Fruit fly (Drosophila melanogaster) Kc167 (cell line): ENCODE measurements around the gene Esp.

Experiments used
- h ChIP-seq: fragments of >200 bp; optimal IDR thresholded peaks from 3 replicates; lab custom pipeline; 2018; ENCODE audit warnings: missing external identifiers
- ttk ChIP-seq: sonication (Bioruptor generic); optimal IDR thresholded peaks from 2 replicates; lab custom pipeline; 2017; ENCODE audit warnings: missing external identifiers

DNA sequence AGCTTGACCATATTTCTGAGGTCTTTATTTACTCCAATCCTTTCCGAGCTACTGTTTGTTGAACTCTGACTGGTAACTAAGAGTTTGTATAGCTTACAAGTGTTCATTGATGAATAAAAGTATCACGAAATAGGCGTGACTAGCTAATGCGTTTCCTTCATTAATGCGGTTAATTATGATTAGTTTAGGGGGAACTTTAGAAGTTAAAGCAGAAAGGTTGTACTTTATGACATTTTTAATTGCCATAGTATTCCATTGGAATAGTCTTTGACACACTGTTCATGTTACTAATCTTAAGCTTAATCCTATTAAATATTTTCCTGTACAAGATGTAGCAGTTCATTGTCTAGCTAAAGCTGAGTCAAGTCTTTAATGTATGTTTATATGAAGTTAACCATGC is 18.0 kb downstream of the Esp start, which contains the start of gene ppk22:
- no peak for TF ChIP-seq h
- TF ChIP-seq ttk (lab: Kevin White, UChicago): no peak
